Fruit fly (Drosophila melanogaster) whole organism, embryonic: ENCODE results near the gene CDase.

Experiments
- Antp ChIP-seq: fragments of 200-800 bp; sonication (Bioruptor generic); optimal IDR thresholded peaks from 3 replicates; lab custom pipeline; 2016; ENCODE audit warnings: missing biosample characterization, missing genetic modification characterization
- B-H2 ChIP-seq: fragments of 200-800 bp; sonication (Bioruptor generic); optimal IDR thresholded peaks from 2 replicates; lab custom pipeline; 2018; ENCODE audit warnings: missing biosample characterization, mild to moderate bottlenecking, missing genetic modification characterization
- Bgb ChIP-seq: fragments of 200-800 bp; sonication (Bioruptor generic); IDR thresholded peaks from 2 replicates; pipeline ENCODE4 v1.3.6; 2022; ENCODE audit warnings: missing biosample characterization, missing genetic modification characterization; ENCODE audit not compliant: partially characterized antibody
- Bteb2 ChIP-seq: fragments of 200-800 bp; sonication (Bioruptor generic); optimal IDR thresholded peaks from 2 replicates; lab custom pipeline; 2016; ENCODE audit warnings: missing biosample characterization, missing genetic modification characterization
- CG10321 ChIP-seq: fragments of 200-800 bp; sonication (Bioruptor generic); IDR thresholded peaks from 2 replicates; pipeline ENCODE4 v1.3.6; 2022; ENCODE audit warnings: missing biosample characterization, missing genetic modification characterization
- CG10654 ChIP-seq: fragments of 200-800 bp; sonication (Bioruptor generic); optimal IDR thresholded peaks from 2 replicates; lab custom pipeline; 2016; ENCODE audit warnings: missing biosample characterization, missing genetic modification characterization
- CG10979 ChIP-seq: fragments of 200-800 bp; sonication (Bioruptor generic); optimal IDR thresholded peaks from 2 replicates; lab custom pipeline; 2018; ENCODE audit warnings: missing biosample characterization, mild to moderate bottlenecking, missing genetic modification characterization, moderate library complexity
- CG11247 ChIP-seq: fragments of 200-800 bp; sonication (Bioruptor generic); IDR thresholded peaks from 2 replicates; pipeline ENCODE4 v1.3.6; 2022; ENCODE audit warnings: missing biosample characterization, missing genetic modification characterization
- CG11695 ChIP-seq: fragments of 200-800 bp; sonication (Bioruptor generic); IDR thresholded peaks from 3 replicates; pipeline ENCODE4 v1.3.6; 2022; ENCODE audit warnings: missing biosample characterization, missing genetic modification characterization
- CG12219 ChIP-seq: fragments of 200-800 bp; sonication (Bioruptor generic); optimal IDR thresholded peaks from 3 replicates; lab custom pipeline; 2018; ENCODE audit warnings: missing biosample characterization, mild to moderate bottlenecking, missing genetic modification characterization
- CG12299 ChIP-seq: fragments of 200-800 bp; sonication (Bioruptor generic); optimal IDR thresholded peaks from 2 replicates; lab custom pipeline; 2018; ENCODE audit warnings: missing biosample characterization, mild to moderate bottlenecking, missing genetic modification characterization
- CG12391 ChIP-seq: fragments of 200-800 bp; sonication (Bioruptor generic); optimal IDR thresholded peaks from 3 replicates; lab custom pipeline; 2018; ENCODE audit warnings: missing biosample characterization, mild to moderate bottlenecking, missing genetic modification characterization, moderate library complexity
- CG12659 ChIP-seq: fragments of 200-800 bp; sonication (Bioruptor generic); optimal IDR thresholded peaks from 3 replicates; lab custom pipeline; 2017; ENCODE audit warnings: mild to moderate bottlenecking, missing biosample characterization, missing genetic modification reagents, missing genetic modification characterization
- CG15514 ChIP-seq: fragments of 200-800 bp; sonication (Bioruptor generic); optimal IDR thresholded peaks from 3 replicates; lab custom pipeline; 2017; ENCODE audit warnings: missing biosample characterization, missing genetic modification characterization, mild to moderate bottlenecking, moderate library complexity, missing genetic modification reagents
- CG1602 ChIP-seq: fragments of 200-800 bp; sonication (Bioruptor generic); optimal IDR thresholded peaks from 3 replicates; lab custom pipeline; 2016; ENCODE audit warnings: missing biosample characterization, missing genetic modification characterization
- CG1603 ChIP-seq: fragments of 200-800 bp; sonication (Bioruptor generic); optimal IDR thresholded peaks from 2 replicates; lab custom pipeline; 2019; ENCODE audit warnings: missing biosample characterization, mild to moderate bottlenecking, missing genetic modification characterization, moderate library complexity
- CG17186 ChIP-seq: fragments of 200-800 bp; sonication (Bioruptor generic); optimal IDR thresholded peaks from 3 replicates; lab custom pipeline; 2017; ENCODE audit warnings: missing biosample characterization, missing genetic modification reagents, missing genetic modification characterization
- CG18011 ChIP-seq: fragments of 200-800 bp; sonication (Bioruptor generic); optimal IDR thresholded peaks from 2 replicates; lab custom pipeline; 2017; ENCODE audit warnings: missing biosample characterization, missing genetic modification characterization, mild to moderate bottlenecking, moderate library complexity, missing genotype
- CG2712 ChIP-seq: fragments of 200-800 bp; optimal IDR thresholded peaks from 3 replicates; lab custom pipeline; 2019; ENCODE audit warnings: missing biosample characterization, mild to moderate bottlenecking, missing genetic modification characterization, moderate library complexity
- CG2875 ChIP-seq: fragments of 200-800 bp; sonication (Bioruptor generic); optimal IDR thresholded peaks from 2 replicates; lab custom pipeline; 2017; ENCODE audit warnings: missing biosample characterization, mild to moderate bottlenecking, missing genetic modification characterization, missing genetic modification reagents
- CG6765 ChIP-seq: fragments of 200-800 bp; sonication (Bioruptor generic); optimal IDR thresholded peaks from 3 replicates; lab custom pipeline; 2017; ENCODE audit warnings: missing biosample characterization, mild to moderate bottlenecking, missing genetic modification characterization
- CG8290 ChIP-seq, 3 experiments: fragments of 200-800 bp; sonication (Bioruptor generic); optimal IDR thresholded peaks; 2 replicates each; lab custom pipeline; 2016 to 2019; ENCODE audit warnings: missing biosample characterization in 3 of 3, missing genetic modification characterization in 3 of 3, mild to moderate bottlenecking in 2 of 3, moderate library complexity in 1 of 3
- Dek ChIP-seq: fragments of 200-800 bp; sonication (Bioruptor generic); optimal IDR thresholded peaks from 3 replicates; lab custom pipeline; 2019; ENCODE audit warnings: missing biosample characterization, mild to moderate bottlenecking, missing genetic modification characterization, moderate library complexity
- ERR ChIP-seq: fragments of 200-800 bp; sonication (Bioruptor generic); optimal IDR thresholded peaks from 2 replicates; lab custom pipeline; 2016; ENCODE audit warnings: missing biosample characterization, missing genetic modification characterization
- Fer2 ChIP-seq: fragments of 200-800 bp; sonication (Bioruptor generic); optimal IDR thresholded peaks from 2 replicates; lab custom pipeline; 2018; ENCODE audit warnings: missing biosample characterization, mild to moderate bottlenecking, missing genetic modification characterization, moderate library complexity
- Gug ChIP-seq: fragments of 200-800 bp; sonication (Bioruptor generic); IDR thresholded peaks from 4 replicates; pipeline ENCODE4 v1.3.6; 2022; ENCODE audit warnings: missing biosample characterization, missing genetic modification characterization
- H2.0 ChIP-seq: fragments of 200-800 bp; sonication (Bioruptor generic); IDR thresholded peaks from 2 replicates; pipeline ENCODE4 v1.3.6; 2022; ENCODE audit warnings: missing biosample characterization, missing genetic modification characterization
- HLH54F ChIP-seq: fragments of 200-800 bp; sonication (Bioruptor generic); optimal IDR thresholded peaks from 3 replicates; lab custom pipeline; 2016; ENCODE audit warnings: missing biosample characterization, missing genetic modification characterization
- Max ChIP-seq: fragments of 200-800 bp; sonication (Bioruptor generic); optimal IDR thresholded peaks from 2 replicates; lab custom pipeline; 2016; ENCODE audit warnings: missing biosample characterization, mild to moderate bottlenecking, missing genetic modification characterization
- Nf-YB ChIP-seq: fragments of 200-800 bp; sonication (Bioruptor generic); optimal IDR thresholded peaks from 3 replicates; lab custom pipeline; 2019; ENCODE audit warnings: missing biosample characterization, mild to moderate bottlenecking, missing genetic modification characterization, moderate library complexity
- Nf-YC ChIP-seq: fragments of 200-800 bp; optimal IDR thresholded peaks from 3 replicates; lab custom pipeline; 2019; ENCODE audit warnings: missing biosample characterization, mild to moderate bottlenecking, missing genetic modification characterization, moderate library complexity
- Pdp1 ChIP-seq, 2 experiments: fragments of 200-800 bp; sonication (Bioruptor generic); optimal IDR thresholded peaks; 3 replicates each; lab custom pipeline; 2016; ENCODE audit warnings: missing biosample characterization in 2 of 2, missing genetic modification characterization in 2 of 2, mild to moderate bottlenecking in 1 of 2, moderate library complexity in 1 of 2
- Scr ChIP-seq: fragments of 200-800 bp; sonication (Bioruptor generic); IDR thresholded peaks from 2 replicates; pipeline ENCODE4 v1.3.6; 2022; ENCODE audit warnings: missing biosample characterization, missing genetic modification characterization; ENCODE audit not compliant: partially characterized antibody
- Sry-δ ChIP-seq: fragments of 200-800 bp; sonication (Bioruptor generic); optimal IDR thresholded peaks from 2 replicates; lab custom pipeline; 2016; ENCODE audit warnings: missing biosample characterization, missing genetic modification characterization
- Trl ChIP-seq, 3 experiments: fragments of >200 bp in 2 of 3; fragments of 200-800 bp in 1 of 3; sonication (Bioruptor generic) in 1 of 3; optimal IDR thresholded peaks; 2 replicates in 1 of 3; 3 replicates in 2 of 3; lab custom pipeline; 2016 to 2017; ENCODE audit warnings: missing biosample characterization in 1 of 3, missing genetic modification characterization in 1 of 3
- dan ChIP-seq: fragments of 200-800 bp; sonication (Bioruptor generic); IDR thresholded peaks from 2 replicates; pipeline ENCODE4 v1.3.6; 2022; ENCODE audit warnings: missing biosample characterization, missing genetic modification characterization
- en ChIP-seq: fragments of 200-800 bp; sonication (Bioruptor generic); optimal IDR thresholded peaks from 2 replicates; lab custom pipeline; 2016; ENCODE audit warnings: missing biosample characterization, missing genetic modification characterization
- gcm ChIP-seq: fragments of 200-800 bp; sonication (Bioruptor generic); optimal IDR thresholded peaks from 2 replicates; lab custom pipeline; 2019; ENCODE audit warnings: missing biosample characterization, mild to moderate bottlenecking, missing genetic modification characterization, moderate library complexity
- gcm2 ChIP-seq: fragments of 200-800 bp; sonication (Bioruptor generic); optimal IDR thresholded peaks from 2 replicates; lab custom pipeline; 2016; ENCODE audit warnings: missing biosample characterization, missing genetic modification characterization
- jumu ChIP-seq: fragments of 200-800 bp; sonication (Bioruptor generic); optimal IDR thresholded peaks from 3 replicates; lab custom pipeline; 2016; ENCODE audit warnings: missing biosample characterization, missing genetic modification characterization
- kni ChIP-seq: fragments of 200-800 bp; sonication (Bioruptor generic); optimal IDR thresholded peaks from 3 replicates; lab custom pipeline; 2017; ENCODE audit warnings: mild to moderate bottlenecking, missing biosample characterization, missing genetic modification reagents, missing genetic modification characterization
- pum ChIP-seq: fragments of 200-800 bp; sonication (Bioruptor generic); optimal IDR thresholded peaks from 2 replicates; lab custom pipeline; 2016; ENCODE audit warnings: missing biosample characterization, missing genetic modification characterization
- row ChIP-seq: fragments of 200-800 bp; sonication (Bioruptor generic); IDR thresholded peaks from 3 replicates; pipeline ENCODE4 v1.3.6; 2022; ENCODE audit warnings: missing biosample characterization, missing genetic modification characterization
- sc ChIP-seq, 3 experiments: fragments of >200 bp in 2 of 3; fragments of 200-800 bp in 1 of 3; sonication (Bioruptor generic) in 1 of 3; optimal IDR thresholded peaks; 2 replicates in 2 of 3; 3 replicates in 1 of 3; lab custom pipeline; 2017; ENCODE audit warnings: mild to moderate bottlenecking in 1 of 3, missing biosample characterization in 1 of 3, missing genetic modification characterization in 1 of 3, missing genetic modification reagents in 1 of 3
- sens ChIP-seq: fragments of 200-800 bp; sonication (Bioruptor generic); peaks from one replicate; lab custom pipeline; 2016; ENCODE audit warnings: missing biosample characterization, missing genetic modification characterization
- slbo ChIP-seq: fragments of 200-800 bp; sonication (Bioruptor generic); IDR thresholded peaks from 2 replicates; pipeline ENCODE4 v1.3.6; 2022; ENCODE audit warnings: missing biosample characterization, missing genetic modification characterization
- twi ChIP-seq: fragments of 200-800 bp; optimal IDR thresholded peaks from 2 replicates; lab custom pipeline; 2019; ENCODE audit warnings: missing biosample characterization, mild to moderate bottlenecking, missing genetic modification characterization, moderate library complexity
- yki ChIP-seq: fragments of >200 bp; optimal IDR thresholded peaks from 3 replicates; lab custom pipeline; 2018
- z ChIP-seq: fragments of 200-800 bp; sonication (Bioruptor generic); IDR thresholded peaks from 3 replicates; pipeline ENCODE4 v1.3.6; 2022; ENCODE audit warnings: missing biosample characterization, missing genetic modification characterization

CDase gene

DNA sequence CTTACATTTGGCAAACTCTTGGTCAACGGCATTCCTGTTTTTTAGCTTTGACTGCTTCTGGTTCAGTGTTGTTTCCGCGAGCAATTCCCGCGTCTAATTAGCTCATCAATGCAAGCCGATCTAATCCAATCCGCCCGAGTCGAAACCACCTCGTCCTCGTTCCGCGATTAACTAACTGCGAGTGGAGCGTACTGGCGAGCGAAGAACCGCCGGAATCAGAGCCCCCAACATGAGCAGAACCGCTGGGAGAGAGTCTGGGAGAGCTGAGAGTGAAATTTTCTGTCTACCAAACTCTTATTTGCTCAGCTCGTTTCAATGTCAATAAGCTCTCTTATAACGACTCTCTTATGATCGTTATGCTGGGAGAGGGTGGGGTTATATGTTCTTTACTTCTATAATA is 9.1 kb upstream of the CDase start (continued):
- TF ChIP-seq Pdp1 (GFP tag; optimal IDR thresholded peaks at IDR 0.05; lab: Kevin White, UChicago) (peak; percentile 67 to 81), ERR (GFP tag; lab: Kevin White, UChicago) (peak; percentile 71), CG2875 (GFP tag; lab: Kevin White, UChicago) (peak; percentile 89), CG15514 (GFP tag; lab: Kevin White, UChicago) (peak; percentile 75), CG17186 (peak; percentile 59), Bgb (GFP tag; lab: Robert Waterston, UW) (no peak; the same call in 1 of the 2 replicates), CG1602 (GFP tag; lab: Kevin White, UChicago) (peak; percentile 69), CG12391 (tag; lab: Kevin White, UChicago) (no peak), sens (GFP tag; lab: Kevin White, UChicago) (peak; percentile 98), CG12299 (tag; lab: Kevin White, UChicago) (no peak), Gug (peak; percentile 21; the same call in 1 of the 4 replicates), yki (peak; percentile 57), CG6765 (GFP tag; lab: Kevin White, UChicago) (peak; percentile 75), Fer2 (tag; lab: Kevin White, UChicago) (peak; percentile 17), Sry-δ (GFP tag; lab: Kevin White, UChicago) (peak; percentile 50), jumu (peak; percentile 59), slbo (GFP tag; lab: Robert Waterston, UW) (peak; percentile 81), CG1603 (tag; lab: Kevin White, UChicago) (peak; percentile 59), Max (peak; percentile 72), sc (optimal IDR thresholded peaks at IDR 0.05; lab: Kevin White, UChicago) (no peak), sc (GFP tag; optimal IDR thresholded peaks at IDR 0.05; lab: Kevin White, UChicago) (peak; percentile 83), Antp (GFP tag; lab: Kevin White, UChicago) (peak; percentile 72), Scr (no peak), twi (tag; lab: Kevin White, UChicago) (no peak), row (GFP tag; lab: Robert Waterston, UW) (peak; percentile 25; the same call in 1 of the 3 replicates), Nf-YC (no peak), CG10654 (GFP tag; lab: Kevin White, UChicago) (peak; percentile 87), CG10979 (tag; lab: Kevin White, UChicago) (no peak), Bteb2 (GFP tag; lab: Kevin White, UChicago) (peak; percentile 55), Dek (tag; lab: Kevin White, UChicago) (no peak), HLH54F (peak; percentile 37), pum (GFP tag; lab: Kevin White, UChicago) (peak; percentile 38), CG2712 (peak; percentile 35), Trl (optimal IDR thresholded peaks at IDR 0.05; lab: Kevin White, UChicago) (peak; percentile 85 to 95), Trl (GFP tag; optimal IDR thresholded peaks at IDR 0.05; lab: Kevin White, UChicago) (peak; percentile 82), en (peak; percentile 42), dan (GFP tag; lab: Robert Waterston, UW) (no peak), CG12659 (GFP tag; lab: Kevin White, UChicago) (peak; percentile 67), CG8290 (GFP tag; optimal IDR thresholded peaks at IDR 0.05; lab: Kevin White, UChicago) (peak; percentile 77), CG8290 (tag; optimal IDR thresholded peaks at IDR 0.05; lab: Kevin White, UChicago) (peak; percentile 50 to 79), gcm (GFP tag; lab: Kevin White, UChicago) (peak; percentile 55), gcm2 (GFP tag; lab: Kevin White, UChicago) (peak; percentile 72), Nf-YB (GFP tag; lab: Kevin White, UChicago) (peak; percentile 14), kni (GFP tag; lab: Kevin White, UChicago) (peak; percentile 59), CG18011 (GFP tag; lab: Kevin White, UChicago) (peak; percentile 65), CG10321 (GFP tag; lab: Robert Waterston, UW) (peak; percentile 72), CG11695 (peak; percentile 84), CG11247 (GFP tag; lab: Robert Waterston, UW) (peak; percentile 91), z (GFP tag; lab: Robert Waterston, UW) (peak; percentile 81), CG12219 (peak; percentile 50), B-H2 (GFP tag; lab: Kevin White, UChicago) (peak; percentile 16), H2.0 (peak; percentile 39; the same call in 1 of the 2 replicates)
